Worm (Caenorhabditis elegans) whole organism, L4 larva: Measurements from ENCODE around the gene nhr-175.

Experiments
- F10B5.3 ChIP-seq: sonication (generic microtip); optimal IDR thresholded peaks from 2 replicates; lab custom pipeline; 2016; ENCODE audit warnings: mild to moderate bottlenecking, missing genetic modification characterization, missing compliant biosample characterization
- F44E2.7 ChIP-seq: fragments of 200-800 bp; sonication (Bioruptor generic); IDR thresholded peaks from 2 replicates; pipeline ENCODE4 v2.1.2; 2022; ENCODE audit warnings: missing genetic modification characterization, missing compliant biosample characterization
- R02D3.7 ChIP-seq: fragments of 150-350 bp; sonication (generic microtip); optimal IDR thresholded peaks from 3 replicates; lab custom pipeline; 2014; ENCODE audit warnings: missing biosample characterization, missing genetic modification characterization
- Y48G9A.11 ChIP-seq: fragments of 200-800 bp; sonication (Bioruptor generic); IDR thresholded peaks from 2 replicates; pipeline ENCODE4 v1.3.6; 2022; ENCODE audit warnings: missing genetic modification reagents, missing genetic modification characterization, missing compliant biosample characterization
- Y5F2A.4 ChIP-seq: fragments of 200-800 bp; sonication (Bioruptor generic); optimal IDR thresholded peaks from 2 replicates; lab custom pipeline; 2018; ENCODE audit warnings: mild to moderate bottlenecking, missing genetic modification characterization, missing compliant biosample characterization
- ZK337.2 ChIP-seq: fragments of 200-800 bp; sonication (Bioruptor generic); IDR thresholded peaks from 2 replicates; pipeline ENCODE4 v1.3.6; 2022; ENCODE audit warnings: missing genetic modification reagents, missing genetic modification characterization, missing compliant biosample characterization
- ZK546.5 ChIP-seq, 2 experiments: sonication (generic microtip); optimal IDR thresholded peaks; 2 replicates each; lab custom pipeline; 2017; ENCODE audit warnings: missing biosample characterization in 2 of 2, missing genetic modification characterization in 2 of 2
- aha-1 ChIP-seq: fragments of 150-350 bp; peaks from one replicate; lab custom pipeline; 2014; ENCODE audit warnings: missing biosample characterization, missing genetic modification characterization
- aly-2 ChIP-seq: sonication (generic microtip); optimal IDR thresholded peaks from 2 replicates; lab custom pipeline; 2018; ENCODE audit warnings: missing biosample characterization, missing genetic modification characterization
- attf-4 ChIP-seq: sonication (generic microtip); optimal IDR thresholded peaks from 3 replicates; lab custom pipeline; 2017; ENCODE audit warnings: missing biosample characterization, missing genetic modification characterization
- ceh-32 ChIP-seq: sonication (generic microtip); optimal IDR thresholded peaks from 2 replicates; lab custom pipeline; 2016; ENCODE audit warnings: mild to moderate bottlenecking, missing genetic modification characterization, missing compliant biosample characterization; ENCODE audit not compliant: poor library complexity
- ceh-44 ChIP-seq: fragments of 200-800 bp; sonication (Bioruptor generic); IDR thresholded peaks from 2 replicates; pipeline ENCODE4 v1.3.6; 2022; ENCODE audit warnings: missing genetic modification reagents, missing genetic modification characterization, missing compliant biosample characterization
- ces-1 ChIP-seq: fragments of 150-350 bp; sonication (generic microtip); optimal IDR thresholded peaks from 4 replicates; lab custom pipeline; 2014; ENCODE audit warnings: missing biosample characterization, missing genetic modification reagents, missing genetic modification characterization
- daf-19 ChIP-seq: fragments of 200-800 bp; sonication (Bioruptor generic); conservative IDR thresholded peaks from 2 replicates; pipeline ENCODE4 v1.3.6; 2022; ENCODE audit warnings: missing genetic modification characterization, missing compliant biosample characterization
- dmd-8 ChIP-seq: fragments of 200-800 bp; sonication (Bioruptor generic); IDR thresholded peaks from 2 replicates; pipeline ENCODE4 v1.3.6; 2022; ENCODE audit warnings: missing genetic modification characterization, missing compliant biosample characterization
- dpl-1 ChIP-seq: fragments of 150-350 bp; optimal IDR thresholded peaks from 2 replicates; lab custom pipeline; 2014; ENCODE audit warnings: missing biosample characterization, missing genetic modification reagents, missing genetic modification characterization
- duxl-1 ChIP-seq: sonication (generic microtip); optimal IDR thresholded peaks from 2 replicates; lab custom pipeline; 2016; ENCODE audit warnings: mild to moderate bottlenecking, missing genetic modification characterization, moderate library complexity, missing compliant biosample characterization; ENCODE audit not compliant: poor library complexity
- egl-43 ChIP-seq: fragments of 200-800 bp; sonication (Bioruptor generic); IDR thresholded peaks from 2 replicates; pipeline ENCODE4 v1.3.6; 2022; ENCODE audit warnings: missing genetic modification reagents, missing genetic modification characterization, missing compliant biosample characterization
- fos-1 ChIP-seq: fragments of 150-350 bp; optimal IDR thresholded peaks from 2 replicates; lab custom pipeline; 2014; ENCODE audit warnings: missing biosample characterization, missing genetic modification characterization
- hlh-30 ChIP-seq: sonication (generic microtip); optimal IDR thresholded peaks from 2 replicates; lab custom pipeline; 2017; ENCODE audit warnings: antibody characterized with exemption, mild to moderate bottlenecking, missing genetic modification characterization, missing compliant biosample characterization; ENCODE audit not compliant: insufficient read depth
- lim-7 ChIP-seq: fragments of 200-800 bp; sonication (Bioruptor generic); IDR thresholded peaks from 2 replicates; pipeline ENCODE4 v1.3.6; 2022; ENCODE audit warnings: missing genetic modification characterization, missing compliant biosample characterization
- lin-13 ChIP-seq: fragments of 150-350 bp; optimal IDR thresholded peaks from 2 replicates; lab custom pipeline; 2014; ENCODE audit warnings: missing biosample characterization, missing genetic modification reagents, missing genetic modification characterization
- lin-29 ChIP-seq: fragments of 200-800 bp; sonication (Bioruptor generic); IDR thresholded peaks from 2 replicates; pipeline ENCODE4 v1.3.6; 2022; ENCODE audit warnings: missing genetic modification reagents, missing genetic modification characterization, missing compliant biosample characterization
- lsy-2 ChIP-seq, 2 experiments: fragments of 150-350 bp in 1 of 2; sonication (generic microtip) in 1 of 2; optimal IDR thresholded peaks; 2 replicates each; lab custom pipeline; 2014 to 2017; ENCODE audit warnings: missing biosample characterization in 2 of 2, missing genetic modification characterization in 2 of 2
- madf-5 ChIP-seq, 2 experiments: fragments of 200-800 bp; sonication (Bioruptor generic); IDR thresholded peaks; 2 replicates each; pipeline ENCODE4 v1.3.6; 2022; ENCODE audit warnings: missing compliant biosample characterization in 2 of 2, missing genetic modification characterization in 2 of 2
- mep-1 ChIP-seq: fragments of 150-350 bp; sonication (generic microtip); optimal IDR thresholded peaks from 3 replicates; lab custom pipeline; 2014; ENCODE audit warnings: missing biosample characterization, missing genetic modification characterization
- mes-2 ChIP-seq: sonication (generic microtip); optimal IDR thresholded peaks from 2 replicates; lab custom pipeline; 2016; ENCODE audit warnings: missing genotype, mild to moderate bottlenecking, missing genetic modification characterization, missing compliant biosample characterization; ENCODE audit not compliant: poor library complexity, severe bottlenecking
- mxl-3 ChIP-seq: fragments of 200-800 bp; sonication (Bioruptor generic); optimal IDR thresholded peaks from 2 replicates; lab custom pipeline; 2018; ENCODE audit warnings: mild to moderate bottlenecking, missing genetic modification characterization, missing compliant biosample characterization
- nhr-102 ChIP-seq: sonication (generic microtip); optimal IDR thresholded peaks from 2 replicates; lab custom pipeline; 2016; ENCODE audit warnings: mild to moderate bottlenecking, missing genetic modification characterization, moderate library complexity, missing compliant biosample characterization
- nhr-11 ChIP-seq: fragments of 150-350 bp; optimal IDR thresholded peaks from 2 replicates; lab custom pipeline; 2014; ENCODE audit warnings: missing biosample characterization, missing genetic modification characterization
- nhr-25 ChIP-seq: sonication (generic microtip); optimal IDR thresholded peaks from 2 replicates; lab custom pipeline; 2017; ENCODE audit warnings: missing genetic modification characterization, mild to moderate bottlenecking, missing compliant biosample characterization, antibody characterized with exemption, moderate library complexity, borderline replicate concordance; ENCODE audit not compliant: insufficient read depth
- nhr-42 ChIP-seq: fragments of 200-800 bp; sonication (Bioruptor generic); IDR thresholded peaks from 2 replicates; pipeline ENCODE4 v1.3.6; 2022; ENCODE audit warnings: missing genetic modification characterization, missing compliant biosample characterization
- nhr-48 ChIP-seq: sonication (generic microtip); optimal IDR thresholded peaks from 2 replicates; lab custom pipeline; 2016; ENCODE audit warnings: mild to moderate bottlenecking, missing genetic modification characterization, missing compliant biosample characterization
- nhr-6 ChIP-seq: fragments of 150-350 bp; optimal IDR thresholded peaks from 2 replicates; lab custom pipeline; 2014; ENCODE audit warnings: missing biosample characterization, missing genetic modification characterization
- nhr-76 ChIP-seq: fragments of 150-350 bp; optimal IDR thresholded peaks from 2 replicates; lab custom pipeline; 2014; ENCODE audit warnings: missing biosample characterization, missing genetic modification characterization
- pha-4 ChIP-seq, 2 experiments: fragments of 150-350 bp in 1 of 2; fragments of 200-800 bp in 1 of 2; sonication (Bioruptor generic) in 1 of 2; IDR thresholded peaks in 1 of 2; optimal IDR thresholded peaks in 1 of 2; 2 replicates each; pipeline versions ENCODE4 v1.3.6 to Lab custom; 2014 to 2022; ENCODE audit warnings: missing genetic modification characterization in 2 of 2, missing genetic modification reagents in 2 of 2, missing biosample characterization in 1 of 2, missing compliant biosample characterization in 1 of 2
- php-3 ChIP-seq: fragments of 200-800 bp; sonication (Bioruptor generic); IDR thresholded peaks from 2 replicates; pipeline ENCODE4 v1.3.6; 2022; ENCODE audit warnings: missing genetic modification reagents, missing genetic modification characterization, missing compliant biosample characterization
- set-16 ChIP-seq: fragments of 200-800 bp; sonication (Bioruptor generic); IDR thresholded peaks from 2 replicates; pipeline ENCODE4 v1.3.6; 2022; ENCODE audit warnings: missing genetic modification reagents, missing genetic modification characterization, missing compliant biosample characterization
- tag-97 ChIP-seq: fragments of 200-800 bp; sonication (Bioruptor generic); IDR thresholded peaks from 2 replicates; pipeline ENCODE4 v1.3.6; 2022; ENCODE audit warnings: missing genetic modification characterization, missing compliant biosample characterization
- tra-1 ChIP-seq: fragments of 200-800 bp; sonication (Bioruptor generic); IDR thresholded peaks from 2 replicates; pipeline ENCODE4 v1.3.6; 2022; ENCODE audit warnings: missing genetic modification reagents, missing genetic modification characterization, missing compliant biosample characterization
- unc-130 ChIP-seq: sonication (generic microtip); optimal IDR thresholded peaks from 2 replicates; lab custom pipeline; 2016; ENCODE audit warnings: missing genetic modification reagents, missing genetic modification characterization, missing compliant biosample characterization
- unc-39 ChIP-seq: sonication (generic microtip); optimal IDR thresholded peaks from 2 replicates; lab custom pipeline; 2017; ENCODE audit warnings: missing biosample characterization, missing genetic modification characterization
- unc-62 ChIP-seq, 3 experiments: fragments of 150-350 bp in 1 of 3; sonication (generic microtip); optimal IDR thresholded peaks in 2 of 3; peaks in 1 of 3; 1 replicate in 1 of 3; 2 replicates in 2 of 3; lab custom pipeline; 2014 to 2017; ENCODE audit warnings: missing biosample characterization in 3 of 3, missing genetic modification characterization in 3 of 3, missing genetic modification reagents in 3 of 3, missing genotype in 1 of 3
- zip-11 ChIP-seq: fragments of 200-800 bp; sonication (Bioruptor generic); IDR thresholded peaks from 2 replicates; pipeline ENCODE4 v1.3.6; 2022; ENCODE audit warnings: missing genetic modification characterization, missing compliant biosample characterization
- zip-2 ChIP-seq: fragments of 150-350 bp; optimal IDR thresholded peaks from 2 replicates; lab custom pipeline; 2014; ENCODE audit warnings: missing biosample characterization, missing genetic modification characterization
- ztf-11 ChIP-seq: fragments of 150-350 bp; optimal IDR thresholded peaks from 2 replicates; lab custom pipeline; 2014; ENCODE audit warnings: missing biosample characterization, missing genetic modification characterization
- ztf-7 ChIP-seq: fragments of 150-350 bp; optimal IDR thresholded peaks from 2 replicates; lab custom pipeline; 2014; ENCODE audit warnings: missing biosample characterization, missing genetic modification characterization

The nhr-175 gene

DNA sequence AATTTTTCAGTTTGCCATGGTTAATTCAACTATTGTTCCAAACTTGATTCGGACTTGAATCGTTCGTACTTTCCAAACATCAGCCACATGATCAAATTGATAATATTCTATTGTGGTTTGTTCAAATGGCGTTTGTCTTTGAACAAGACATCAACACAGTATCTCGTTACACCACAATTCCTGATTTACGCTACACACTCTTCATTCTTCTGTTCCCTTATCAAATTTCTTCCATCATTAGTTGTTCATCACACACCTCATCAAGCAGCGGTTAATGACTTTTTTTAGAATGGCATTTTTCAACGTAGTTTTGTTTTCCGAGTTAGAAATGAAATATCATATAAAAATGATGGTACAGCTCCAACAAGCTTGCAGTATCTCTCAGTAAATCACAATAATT, 11.7 kb downstream of the nhr-175 start (continued):
- TF ChIP-seq nhr-48 (tag; lab: Kevin White, UChicago) (peak; percentile 28), php-3 (GFP tag; lab: Robert Waterston, UW) (no peak; the same call in 1 of the 2 replicates), Y48G9A.11 (GFP tag; lab: Robert Waterston, UW) (no peak), unc-39 (tag; lab: Kevin White, UChicago) (no peak), pha-4 (GFP tag; IDR thresholded peaks at IDR 0.05; lab: Robert Waterston, UW) (no peak), pha-4 (tag; optimal IDR thresholded peaks at IDR 0.05; lab: Kevin White, UChicago) (no peak), mxl-3 (GFP tag; lab: Kevin White, UChicago) (peak; percentile 53), madf-5 (GFP tag; IDR thresholded peaks at IDR 0.05; lab: Robert Waterston, UW) (no peak), ztf-11 (no peak), dmd-8 (GFP tag; lab: Robert Waterston, UW) (no peak), attf-4 (tag; lab: Kevin White, UChicago) (no peak), daf-19 (GFP tag; lab: Robert Waterston, UW) (no peak), hlh-30 (tag; lab: Kevin White, UChicago) (peak; percentile 67), unc-62 (GFP tag; optimal IDR thresholded peaks at IDR 0.05 in 1 of 2; lab: Kevin White, UChicago) (peak in 1 of 2 experiments; percentile 98), unc-62 (tag; optimal IDR thresholded peaks at IDR 0.05; lab: Kevin White, UChicago) (no peak), zip-11 (GFP tag; lab: Robert Waterston, UW) (no peak), set-16 (GFP tag; lab: Robert Waterston, UW) (no peak), lin-29 (GFP tag; lab: Robert Waterston, UW) (no peak)

ce11 chrV:13879241-13879640, 12.8 kb downstream of the nhr-175 start, which contains the start of gene lbp-7:
TSS of gene lbp-7 (plus strand) at chrV:13879552.
- no peak for TF ChIP-seq mxl-3 (GFP tag; lab: Kevin White, UChicago)
- TF ChIP-seq unc-130 (GFP tag; lab: Kevin White, UChicago), result no peak
- TF ChIP-seq nhr-25 (tag; lab: Kevin White, UChicago), result no peak
- no peak for TF ChIP-seq attf-4 (tag; lab: Kevin White, UChicago)
- no peak for TF ChIP-seq lsy-2 (tag; optimal IDR thresholded peaks at IDR 0.05; lab: Kevin White, UChicago)
- TF ChIP-seq hlh-30 (tag; lab: Kevin White, UChicago), result no peak
- no peak for TF ChIP-seq F44E2.7
- no peak for TF ChIP-seq zip-2 (tag; lab: Kevin White, UChicago)
- TF ChIP-seq F10B5.3 (tag; lab: Kevin White, UChicago), result no peak
- TF ChIP-seq ZK546.5 (tag; optimal IDR thresholded peaks at IDR 0.05; lab: Kevin White, UChicago), result no peak
- peak; percentile 31 for TF ChIP-seq nhr-6 (tag; lab: Kevin White, UChicago)
- TF ChIP-seq zip-11 (GFP tag; lab: Robert Waterston, UW), result no peak
- TF ChIP-seq nhr-102, result no peak
- TF ChIP-seq tra-1 (GFP tag; lab: Robert Waterston, UW), result 0 out of 2 replicates have a peak, but pooled peaks have one; percentile 25
- TF ChIP-seq ces-1, result no peak
- TF ChIP-seq Y5F2A.4 (GFP tag; lab: Kevin White, UChicago), result no peak
- no peak for TF ChIP-seq egl-43
- no peak for TF ChIP-seq lin-13 (GFP tag; lab: Kevin White, UChicago)
- TF ChIP-seq nhr-76, result no peak
- TF ChIP-seq ceh-32, result no peak
- TF ChIP-seq duxl-1, result no peak
- no peak for TF ChIP-seq nhr-48 (tag; lab: Kevin White, UChicago)
- no peak for TF ChIP-seq fos-1 (tag; lab: Kevin White, UChicago)
- TF ChIP-seq ztf-7 (tag; lab: Kevin White, UChicago), result no peak
- TF ChIP-seq nhr-11 (tag; lab: Kevin White, UChicago), result no peak
- TF ChIP-seq lim-7 (GFP tag; lab: Robert Waterston, UW), result no peak
- no peak for TF ChIP-seq ceh-44 (GFP tag; lab: Robert Waterston, UW)
- TF ChIP-seq pha-4 (GFP tag; IDR thresholded peaks at IDR 0.05; lab: Robert Waterston, UW), result no peak
- TF ChIP-seq pha-4 (tag; optimal IDR thresholded peaks at IDR 0.05; lab: Kevin White, UChicago), result no peak
- no peak for TF ChIP-seq dpl-1 (GFP tag; lab: Kevin White, UChicago)
- TF ChIP-seq Y48G9A.11 (GFP tag; lab: Robert Waterston, UW), result no peak
- no peak for TF ChIP-seq mes-2 (tag; lab: Kevin White, UChicago)
- no peak for TF ChIP-seq nhr-42 (GFP tag; lab: Robert Waterston, UW)
- TF ChIP-seq aha-1 (tag; lab: Kevin White, UChicago), result peak; percentile 31
- no peak for TF ChIP-seq R02D3.7 (tag; lab: Kevin White, UChicago)
- TF ChIP-seq ZK337.2 (GFP tag; lab: Robert Waterston, UW), result no peak
- no peak for TF ChIP-seq mep-1
- no peak for TF ChIP-seq lin-29 (GFP tag; lab: Robert Waterston, UW)
- no peak for TF ChIP-seq aly-2
- TF ChIP-seq tag-97, result no peak
- no peak for TF ChIP-seq madf-5 (GFP tag; IDR thresholded peaks at IDR 0.05; lab: Robert Waterston, UW)
